Worm (Caenorhabditis elegans) whole organism, L1 larva: ENCODE results near the gene ZC262.4.

Experiments
- C16A3.4 ChIP-seq: fragments of 150-350 bp; optimal IDR thresholded peaks from 2 replicates; lab custom pipeline; 2014; ENCODE audit warnings: missing biosample characterization, missing genetic modification characterization
- aly-2 ChIP-seq: fragments of 150-350 bp; optimal IDR thresholded peaks from 2 replicates; lab custom pipeline; 2014; ENCODE audit warnings: missing biosample characterization, missing genetic modification characterization
- blmp-1 ChIP-seq: fragments of 150-350 bp; optimal IDR thresholded peaks from 2 replicates; lab custom pipeline; 2014; ENCODE audit warnings: missing biosample characterization, missing genetic modification characterization
- ceh-63 ChIP-seq: fragments of 200-800 bp; sonication (Bioruptor generic); optimal IDR thresholded peaks from 2 replicates; lab custom pipeline; 2018; ENCODE audit warnings: mild to moderate bottlenecking, missing genetic modification characterization, missing compliant biosample characterization
- fkh-10 ChIP-seq: sonication (generic microtip); optimal IDR thresholded peaks from 2 replicates; lab custom pipeline; 2017; ENCODE audit warnings: missing biosample characterization, missing genetic modification reagents, missing genetic modification characterization
- fos-1 ChIP-seq: fragments of 150-350 bp; optimal IDR thresholded peaks from 2 replicates; lab custom pipeline; 2014; ENCODE audit warnings: missing biosample characterization, missing genetic modification characterization
- lin-13 ChIP-seq: fragments of 150-350 bp; optimal IDR thresholded peaks from 2 replicates; lab custom pipeline; 2014; ENCODE audit warnings: missing biosample characterization, missing genetic modification reagents, missing genetic modification characterization
- lin-14 ChIP-seq: fragments of 200-800 bp; sonication (Bioruptor generic); optimal IDR thresholded peaks from 2 replicates; lab custom pipeline; 2018; ENCODE audit warnings: mild to moderate bottlenecking, missing genetic modification characterization, moderate library complexity, missing compliant biosample characterization
- mdl-1 ChIP-seq, 2 experiments: fragments of 150-350 bp; optimal IDR thresholded peaks; 2 replicates each; lab custom pipeline; 2014 to 2017; ENCODE audit warnings: missing biosample characterization in 2 of 2, missing genetic modification characterization in 2 of 2, inconsistent platforms in 1 of 2
- mef-2 ChIP-seq: fragments of 150-350 bp; optimal IDR thresholded peaks from 2 replicates; lab custom pipeline; 2014; ENCODE audit warnings: missing biosample characterization, missing genetic modification characterization
- skn-1 ChIP-seq: fragments of 150-350 bp; optimal IDR thresholded peaks from 2 replicates; lab custom pipeline; 2014; ENCODE audit warnings: missing biosample characterization, missing genetic modification characterization
- tbx-2 ChIP-seq: sonication (generic microtip); optimal IDR thresholded peaks from 2 replicates; lab custom pipeline; 2016; ENCODE audit warnings: missing genetic modification characterization, missing compliant biosample characterization
- zip-4 ChIP-seq: fragments of 200-800 bp; sonication (Bioruptor generic); optimal IDR thresholded peaks from 2 replicates; lab custom pipeline; 2018; ENCODE audit warnings: mild to moderate bottlenecking, missing genetic modification characterization, moderate library complexity, missing compliant biosample characterization

- TF ChIP-seq tbx-2 (tag; lab: Kevin White, UChicago): no peak
- no peak for TF ChIP-seq ceh-63 (GFP tag; lab: Kevin White, UChicago)
- TF ChIP-seq skn-1 (tag; lab: Kevin White, UChicago): no peak
- no peak for TF ChIP-seq mdl-1 (tag; optimal IDR thresholded peaks at IDR 0.05; lab: Kevin White, UChicago)
- no peak for TF ChIP-seq zip-4 (GFP tag; lab: Kevin White, UChicago)
- no peak for TF ChIP-seq C16A3.4 (tag; lab: Kevin White, UChicago)
- TF ChIP-seq aly-2 (tag; lab: Kevin White, UChicago): no peak
- no peak for TF ChIP-seq mef-2 (tag; lab: Kevin White, UChicago)
- no peak for TF ChIP-seq fos-1 (tag; lab: Kevin White, UChicago)
- no peak for TF ChIP-seq fkh-10 (GFP tag; lab: Kevin White, UChicago)
- no peak for TF ChIP-seq lin-13 (GFP tag; lab: Kevin White, UChicago)
- TF ChIP-seq blmp-1 (tag; lab: Kevin White, UChicago): no peak
- TF ChIP-seq lin-14: no peak
Measured at ce11 chrIII:8363253-8364061, 29.1 kb upstream of the ZC262.4 start, which contains the start of gene R05D3.3.
